Fruit fly (Drosophila melanogaster) whole organism, embryonic: ENCODE results near the gene swa.

ENCODE experiments used
- Atf-2 ChIP-seq: fragments of 200-800 bp; sonication (Bioruptor generic); optimal IDR thresholded peaks from 2 replicates; lab custom pipeline; 2016; ENCODE audit warnings: missing biosample characterization, missing genetic modification characterization
- CG10147 ChIP-seq: fragments of 200-800 bp; sonication (Bioruptor generic); optimal IDR thresholded peaks from 2 replicates; lab custom pipeline; 2019; ENCODE audit warnings: missing biosample characterization, mild to moderate bottlenecking, missing genetic modification characterization, moderate library complexity
- CG1024 ChIP-seq: fragments of 200-800 bp; sonication (Bioruptor generic); IDR thresholded peaks from 2 replicates; pipeline ENCODE4 v1.3.6; 2022; ENCODE audit warnings: missing biosample characterization, missing genetic modification characterization
- CG11696 ChIP-seq: fragments of 200-800 bp; sonication (Bioruptor generic); IDR thresholded peaks from 2 replicates; pipeline ENCODE4 v1.3.6; 2022; ENCODE audit warnings: missing biosample characterization, missing genetic modification characterization
- CG14050 ChIP-seq: fragments of 200-800 bp; sonication (Bioruptor generic); IDR thresholded peaks from 3 replicates; pipeline ENCODE4 v1.3.6; 2022; ENCODE audit warnings: missing biosample characterization, missing genetic modification characterization
- CG1529 ChIP-seq: fragments of 200-800 bp; sonication (Bioruptor generic); optimal IDR thresholded peaks from 3 replicates; lab custom pipeline; 2018; ENCODE audit warnings: missing biosample characterization, missing genetic modification characterization
- CG1647 ChIP-seq: fragments of 200-800 bp; sonication (Bioruptor generic); optimal IDR thresholded peaks from 3 replicates; lab custom pipeline; 2016; ENCODE audit warnings: missing biosample characterization, missing genetic modification characterization
- CG16813 ChIP-seq: fragments of 200-800 bp; sonication (Bioruptor generic); IDR thresholded peaks from 3 replicates; pipeline ENCODE4 v1.3.6; 2022; ENCODE audit warnings: missing biosample characterization, missing genetic modification characterization; ENCODE audit not compliant: partially characterized antibody
- CG17568 ChIP-seq: fragments of 200-800 bp; sonication (Bioruptor generic); optimal IDR thresholded peaks from 2 replicates; lab custom pipeline; 2018; ENCODE audit warnings: missing biosample characterization, mild to moderate bottlenecking, missing genetic modification characterization, moderate library complexity
- CG17612 ChIP-seq: fragments of 200-800 bp; sonication (Bioruptor generic); IDR thresholded peaks from 2 replicates; pipeline ENCODE4 v1.3.6; 2022; ENCODE audit warnings: missing biosample characterization, missing genetic modification characterization
- CG17802 ChIP-seq: fragments of 200-800 bp; sonication (Bioruptor generic); optimal IDR thresholded peaks from 2 replicates; lab custom pipeline; 2018; ENCODE audit warnings: missing biosample characterization, mild to moderate bottlenecking, missing genetic modification characterization, moderate library complexity
- CG30431 ChIP-seq: fragments of 200-800 bp; sonication (Bioruptor generic); optimal IDR thresholded peaks from 2 replicates; lab custom pipeline; 2017; ENCODE audit warnings: missing biosample characterization, missing genetic modification characterization
- CG31365 ChIP-seq: fragments of 200-800 bp; sonication (Bioruptor generic); optimal IDR thresholded peaks from 2 replicates; lab custom pipeline; 2018; ENCODE audit warnings: missing biosample characterization, mild to moderate bottlenecking, missing genetic modification characterization
- CG3163 ChIP-seq: fragments of 200-800 bp; sonication (Bioruptor generic); optimal IDR thresholded peaks from 3 replicates; lab custom pipeline; 2016; ENCODE audit warnings: missing biosample characterization, missing genetic modification characterization
- CG6765 ChIP-seq: fragments of 200-800 bp; sonication (Bioruptor generic); optimal IDR thresholded peaks from 3 replicates; lab custom pipeline; 2017; ENCODE audit warnings: missing biosample characterization, mild to moderate bottlenecking, missing genetic modification characterization
- CG7745 ChIP-seq: fragments of 200-800 bp; sonication (Bioruptor generic); optimal IDR thresholded peaks from 2 replicates; lab custom pipeline; 2018; ENCODE audit warnings: missing biosample characterization, mild to moderate bottlenecking, missing genetic modification characterization, moderate library complexity
- CG7963 ChIP-seq: fragments of 200-800 bp; sonication (Bioruptor generic); IDR thresholded peaks from 3 replicates; pipeline ENCODE4 v1.3.6; 2022; ENCODE audit warnings: missing biosample characterization, missing genetic modification characterization; ENCODE audit not compliant: partially characterized antibody
- CG9215 ChIP-seq: fragments of 200-800 bp; sonication (Bioruptor generic); IDR thresholded peaks from 2 replicates; pipeline ENCODE4 v1.3.6; 2022; ENCODE audit warnings: missing biosample characterization, missing genetic modification characterization
- CG9727 ChIP-seq: fragments of 200-800 bp; sonication (Bioruptor generic); optimal IDR thresholded peaks from 3 replicates; lab custom pipeline; 2017; ENCODE audit warnings: missing biosample characterization, mild to moderate bottlenecking, missing genetic modification characterization
- CTCF ChIP-seq: fragments of 200-800 bp; sonication (Bioruptor generic); optimal IDR thresholded peaks from 2 replicates; lab custom pipeline; 2017; ENCODE audit warnings: missing biosample characterization, mild to moderate bottlenecking, missing genetic modification characterization, moderate library complexity
- D ChIP-seq, 2 experiments: fragments of 200-800 bp in 1 of 2; fragments of >200 bp in 1 of 2; sonication (Bioruptor generic) in 1 of 2; optimal IDR thresholded peaks; 2 replicates in 1 of 2; 3 replicates in 1 of 2; lab custom pipeline; 2017; ENCODE audit warnings: mild to moderate bottlenecking in 1 of 2, missing biosample characterization in 1 of 2, missing genetic modification characterization in 1 of 2, missing genetic modification reagents in 1 of 2
- D19A ChIP-seq: fragments of 200-800 bp; optimal IDR thresholded peaks from 3 replicates; lab custom pipeline; 2019; ENCODE audit warnings: missing biosample characterization, mild to moderate bottlenecking, missing genetic modification characterization, moderate library complexity
- Dip3 ChIP-seq: fragments of 200-800 bp; sonication (Bioruptor generic); optimal IDR thresholded peaks from 3 replicates; lab custom pipeline; 2016; ENCODE audit warnings: missing biosample characterization, missing genetic modification characterization
- NK7.1 ChIP-seq: fragments of 200-800 bp; sonication (Bioruptor generic); optimal IDR thresholded peaks from 3 replicates; lab custom pipeline; 2016; ENCODE audit warnings: missing biosample characterization, missing genetic modification characterization
- Nf-YC ChIP-seq: fragments of 200-800 bp; optimal IDR thresholded peaks from 3 replicates; lab custom pipeline; 2019; ENCODE audit warnings: missing biosample characterization, mild to moderate bottlenecking, missing genetic modification characterization, moderate library complexity
- Optix ChIP-seq: fragments of 200-800 bp; sonication (Bioruptor generic); IDR thresholded peaks from 3 replicates; pipeline ENCODE4 v1.3.6; 2022; ENCODE audit warnings: missing biosample characterization, missing genetic modification characterization
- Ravus ChIP-seq: fragments of 200-800 bp; sonication (Bioruptor generic); IDR thresholded peaks from 2 replicates; pipeline ENCODE4 v1.3.6; 2022; ENCODE audit warnings: missing biosample characterization, missing genetic modification characterization
- Stat92E ChIP-seq, 3 experiments: fragments of >200 bp in 2 of 3; fragments of 200-800 bp in 1 of 3; sonication (Bioruptor generic) in 1 of 3; optimal IDR thresholded peaks; 2 replicates each; lab custom pipeline; 2017 to 2019; ENCODE audit warnings: missing biosample characterization in 3 of 3, missing genetic modification characterization in 3 of 3, mild to moderate bottlenecking in 1 of 3, moderate library complexity in 1 of 3
- TFAM ChIP-seq: fragments of 200-800 bp; sonication (Bioruptor generic); optimal IDR thresholded peaks from 2 replicates; lab custom pipeline; 2017; ENCODE audit warnings: missing biosample characterization, missing genetic modification characterization, inconsistent platforms
- Usf ChIP-seq: fragments of 200-800 bp; sonication (Bioruptor generic); optimal IDR thresholded peaks from 2 replicates; lab custom pipeline; 2017; ENCODE audit warnings: missing genotype, missing biosample characterization, missing genetic modification characterization
- ab ChIP-seq: fragments of 200-800 bp; sonication (Bioruptor generic); optimal IDR thresholded peaks from 2 replicates; lab custom pipeline; 2016; ENCODE audit warnings: missing biosample characterization, missing genetic modification characterization
- cg ChIP-seq: fragments of 200-800 bp; sonication (Bioruptor generic); optimal IDR thresholded peaks from 3 replicates; lab custom pipeline; 2019; ENCODE audit warnings: missing biosample characterization, mild to moderate bottlenecking, missing genetic modification characterization, moderate library complexity
- da ChIP-seq: fragments of 200-800 bp; sonication (Bioruptor generic); optimal IDR thresholded peaks from 2 replicates; lab custom pipeline; 2016; ENCODE audit warnings: missing biosample characterization, missing genetic modification characterization
- en ChIP-seq: fragments of 200-800 bp; sonication (Bioruptor generic); optimal IDR thresholded peaks from 2 replicates; lab custom pipeline; 2016; ENCODE audit warnings: missing biosample characterization, missing genetic modification characterization
- ewg ChIP-seq: fragments of 200-800 bp; sonication (Bioruptor generic); optimal IDR thresholded peaks from 3 replicates; lab custom pipeline; 2017; ENCODE audit warnings: mild to moderate bottlenecking, missing biosample characterization, missing genetic modification reagents, missing genetic modification characterization
- fd96Cb ChIP-seq: fragments of 200-800 bp; sonication (Bioruptor generic); optimal IDR thresholded peaks from 2 replicates; lab custom pipeline; 2018; ENCODE audit warnings: missing biosample characterization, mild to moderate bottlenecking, missing genetic modification characterization, moderate library complexity
- ftz-f1 ChIP-seq: fragments of 200-800 bp; sonication (Bioruptor generic); optimal IDR thresholded peaks from 2 replicates; lab custom pipeline; 2016; ENCODE audit warnings: missing biosample characterization, missing genetic modification characterization
- fu2 ChIP-seq: fragments of 200-800 bp; sonication (Bioruptor generic); optimal IDR thresholded peaks from 2 replicates; lab custom pipeline; 2016; ENCODE audit warnings: missing biosample characterization, missing genetic modification characterization
- grn ChIP-seq: fragments of 200-800 bp; sonication (Bioruptor generic); optimal IDR thresholded peaks from 3 replicates; lab custom pipeline; 2017; ENCODE audit warnings: missing biosample characterization, missing genetic modification characterization
- h ChIP-seq: fragments of >200 bp; optimal IDR thresholded peaks from 2 replicates; lab custom pipeline; 2017
- hth ChIP-seq: fragments of >200 bp; optimal IDR thresholded peaks from 2 replicates; lab custom pipeline; 2017; ENCODE audit warnings: inconsistent platforms
- ind ChIP-seq: fragments of 200-800 bp; sonication (Bioruptor generic); optimal IDR thresholded peaks from 3 replicates; lab custom pipeline; 2016; ENCODE audit warnings: missing biosample characterization, missing genetic modification characterization
- lov ChIP-seq, 2 experiments: fragments of 200-800 bp in 1 of 2; fragments of >200 bp in 1 of 2; sonication (Bioruptor generic) in 1 of 2; IDR thresholded peaks in 1 of 2; optimal IDR thresholded peaks in 1 of 2; 2 replicates in 1 of 2; 3 replicates in 1 of 2; pipeline versions ENCODE4 v1.3.6 to Lab custom; 2017 to 2022; ENCODE audit warnings: missing biosample characterization in 1 of 2, missing genetic modification characterization in 1 of 2
- odd ChIP-seq: fragments of 200-800 bp; sonication (Bioruptor generic); optimal IDR thresholded peaks from 2 replicates; lab custom pipeline; 2017; ENCODE audit warnings: missing biosample characterization, mild to moderate bottlenecking, missing genetic modification characterization
- p53 ChIP-seq: fragments of 200-800 bp; sonication (Bioruptor generic); optimal IDR thresholded peaks from 2 replicates; lab custom pipeline; 2016; ENCODE audit warnings: missing biosample characterization, missing genetic modification characterization
- sna ChIP-seq: fragments of 200-800 bp; sonication (Bioruptor generic); IDR thresholded peaks from 2 replicates; pipeline ENCODE4 v1.3.6; 2022; ENCODE audit warnings: missing biosample characterization, missing genetic modification characterization; ENCODE audit not compliant: partially characterized antibody
- sqz ChIP-seq: fragments of 200-800 bp; sonication (Bioruptor generic); optimal IDR thresholded peaks from 3 replicates; lab custom pipeline; 2018; ENCODE audit warnings: missing biosample characterization, mild to moderate bottlenecking, missing genetic modification characterization
- tap ChIP-seq: fragments of 200-800 bp; optimal IDR thresholded peaks from 3 replicates; lab custom pipeline; 2019; ENCODE audit warnings: missing biosample characterization, mild to moderate bottlenecking, missing genetic modification characterization, moderate library complexity
- wor ChIP-seq: fragments of 200-800 bp; sonication (Bioruptor generic); IDR thresholded peaks from 2 replicates; pipeline ENCODE4 v1.3.6; 2022; ENCODE audit warnings: missing biosample characterization, missing genetic modification characterization
- zen ChIP-seq: fragments of 200-800 bp; sonication (Bioruptor generic); optimal IDR thresholded peaks from 3 replicates; lab custom pipeline; 2018; ENCODE audit warnings: missing biosample characterization, mild to moderate bottlenecking, missing genetic modification characterization, moderate library complexity

Gene swa

DNA sequence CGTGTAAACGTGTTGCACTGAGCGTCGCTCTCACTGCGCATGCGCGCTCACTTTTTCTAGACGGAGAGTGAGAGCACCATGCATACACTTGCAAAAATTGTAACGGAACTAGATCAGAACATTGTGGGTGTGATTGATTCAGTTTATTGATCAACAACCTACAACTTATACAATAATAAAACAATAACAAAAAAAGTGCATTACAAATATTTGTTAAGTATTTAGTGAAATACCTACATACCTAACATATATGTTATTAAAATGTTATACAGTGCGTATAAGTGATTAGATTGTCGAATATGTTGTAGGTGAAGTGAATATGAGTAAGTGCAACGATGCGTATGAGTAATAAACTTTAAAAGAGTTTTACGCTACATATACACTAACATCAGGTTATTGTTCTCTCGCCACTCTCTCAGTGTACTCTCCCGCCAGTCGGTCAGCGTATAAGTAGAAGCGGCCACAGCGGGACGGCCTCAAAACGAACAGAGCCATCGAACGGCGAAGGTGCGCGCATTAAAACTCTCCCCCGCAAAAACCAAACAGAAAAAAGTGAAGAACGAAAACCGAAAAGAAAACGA, 35.0 kb downstream of the swa start, which contains the start of gene CG42240 (continued):
- TF ChIP-seq Stat92E (GFP tag; optimal IDR thresholded peaks at IDR 0.05; lab: Kevin White, UChicago) (peak in 1 of 3 experiments; percentile 69), ftz-f1 (peak; percentile 11), CG1024 (0 out of 2 replicates have a peak, but pooled peaks have one; percentile 9), zen (tag; lab: Kevin White, UChicago) (peak; percentile 79), da (GFP tag; lab: Kevin White, UChicago) (no peak), D (optimal IDR thresholded peaks at IDR 0.05; lab: Kevin White, UChicago) (no peak), D (GFP tag; optimal IDR thresholded peaks at IDR 0.05; lab: Kevin White, UChicago) (peak; percentile 94), en (GFP tag; lab: Kevin White, UChicago) (peak; percentile 59), grn (no peak), CG30431 (GFP tag; lab: Kevin White, UChicago) (peak; percentile 82), CG9727 (peak; percentile 91), Atf-2 (GFP tag; lab: Kevin White, UChicago) (peak; percentile 80), CG1529 (GFP tag; lab: Kevin White, UChicago) (peak; percentile 93), h (lab: Kevin White, UChicago) (no peak), NK7.1 (GFP tag; lab: Kevin White, UChicago) (peak; percentile 73), CG6765 (GFP tag; lab: Kevin White, UChicago) (peak; percentile 85), CG3163 (GFP tag; lab: Kevin White, UChicago) (peak; percentile 1), D19A (peak; percentile 90), wor (peak; percentile 80), TFAM (GFP tag; lab: Kevin White, UChicago) (peak; percentile 6), Nf-YC (tag; lab: Kevin White, UChicago) (peak; percentile 87), Dip3 (GFP tag; lab: Kevin White, UChicago) (peak; percentile 29), ind (GFP tag; lab: Kevin White, UChicago) (peak; percentile 89), CG17802 (peak; percentile 48), Optix (GFP tag; lab: Robert Waterston, UW) (no peak), CG17612 (GFP tag; lab: Robert Waterston, UW) (no peak), sna (GFP tag; lab: Robert Waterston, UW) (no peak), fu2 (peak; percentile 66), CG1647 (GFP tag; lab: Kevin White, UChicago) (peak; percentile 70), sqz (GFP tag; lab: Kevin White, UChicago) (peak; percentile 87), p53 (GFP tag; lab: Kevin White, UChicago) (no peak), tap (tag; lab: Kevin White, UChicago) (peak; percentile 86), CG31365 (peak; percentile 45), Ravus (GFP tag; lab: Robert Waterston, UW) (peak; percentile 23; the same call in 1 of the 2 replicates), CG9215 (GFP tag; lab: Robert Waterston, UW) (peak; percentile 78), CG11696 (no peak), CG7963 (GFP tag; lab: Robert Waterston, UW) (no peak), hth (no peak), CG10147 (GFP tag; lab: Kevin White, UChicago) (peak; percentile 92), CG14050 (GFP tag; lab: Robert Waterston, UW) (peak; percentile 58), Usf (GFP tag; lab: Kevin White, UChicago) (peak; percentile 63), cg (GFP tag; lab: Kevin White, UChicago) (peak; percentile 22), CG7745 (tag; lab: Kevin White, UChicago) (no peak), odd (GFP tag; lab: Kevin White, UChicago) (peak; percentile 92), ab (no peak), CG16813 (GFP tag; lab: Robert Waterston, UW) (no peak), CG17568 (peak; percentile 76), lov (optimal IDR thresholded peaks at IDR 0.05; lab: Kevin White, UChicago) (no peak), lov (GFP tag; IDR thresholded peaks at IDR 0.05; lab: Robert Waterston, UW) (no peak), ewg (peak; percentile 92), fd96Cb (tag; lab: Kevin White, UChicago) (peak; percentile 92), CTCF (GFP tag; lab: Kevin White, UChicago) (no peak)
